Worm (Caenorhabditis elegans) whole organism, late embryonic: ENCODE results near the gene oac-41.

Experiments
- C08G9.2 ChIP-seq: sonication (generic microtip); optimal IDR thresholded peaks from 2 replicates; lab custom pipeline; 2016; ENCODE audit warnings: mild to moderate bottlenecking, missing genetic modification characterization, moderate library complexity, missing compliant biosample characterization
- C38D4.7 ChIP-seq: fragments of 200-800 bp; sonication (Bioruptor generic); optimal IDR thresholded peaks from 2 replicates; lab custom pipeline; 2018; ENCODE audit warnings: mild to moderate bottlenecking, missing genetic modification characterization, moderate library complexity, missing compliant biosample characterization
- K02D7.2 ChIP-seq: sonication (generic microtip); optimal IDR thresholded peaks from 2 replicates; lab custom pipeline; 2017; ENCODE audit warnings: mild to moderate bottlenecking, missing genetic modification characterization, missing compliant biosample characterization
- T23F11.4 ChIP-seq: fragments of 200-800 bp; sonication (Bioruptor generic); optimal IDR thresholded peaks from 2 replicates; lab custom pipeline; 2018; ENCODE audit warnings: mild to moderate bottlenecking, missing genetic modification characterization, missing compliant biosample characterization
- Y22D7AL.16 ChIP-seq: sonication (generic microtip); optimal IDR thresholded peaks from 2 replicates; lab custom pipeline; 2016; ENCODE audit warnings: missing genetic modification characterization, missing compliant biosample characterization
- ama-1 ChIP-seq: fragments of 150-350 bp; optimal IDR thresholded peaks from 2 replicates; lab custom pipeline; 2014
- ceh-14 ChIP-seq: sonication (generic microtip); optimal IDR thresholded peaks from 2 replicates; lab custom pipeline; 2016; ENCODE audit warnings: missing genotype, missing genetic modification characterization, missing compliant biosample characterization
- ceh-18 ChIP-seq: sonication (generic microtip); optimal IDR thresholded peaks from 2 replicates; lab custom pipeline; 2016; ENCODE audit warnings: missing genetic modification characterization, missing compliant biosample characterization
- ceh-19 ChIP-seq: fragments of 200-800 bp; sonication (Bioruptor generic); optimal IDR thresholded peaks from 2 replicates; lab custom pipeline; 2018; ENCODE audit warnings: mild to moderate bottlenecking, missing genetic modification characterization, missing compliant biosample characterization
- ceh-2 ChIP-seq: sonication (generic microtip); optimal IDR thresholded peaks from 2 replicates; lab custom pipeline; 2016; ENCODE audit warnings: missing genotype, missing genetic modification characterization, missing compliant biosample characterization
- ceh-22 ChIP-seq: sonication (generic microtip); optimal IDR thresholded peaks from 2 replicates; lab custom pipeline; 2017; ENCODE audit warnings: missing biosample characterization, missing genetic modification characterization
- ceh-30 ChIP-seq: fragments of 150-350 bp; optimal IDR thresholded peaks from 2 replicates; lab custom pipeline; 2014; ENCODE audit warnings: missing biosample characterization, missing genetic modification characterization
- ceh-34 ChIP-seq: sonication (generic microtip); optimal IDR thresholded peaks from 2 replicates; lab custom pipeline; 2016; ENCODE audit warnings: mild to moderate bottlenecking, missing genetic modification characterization, missing compliant biosample characterization
- ceh-48 ChIP-seq: sonication (generic microtip); optimal IDR thresholded peaks from 2 replicates; lab custom pipeline; 2016; ENCODE audit warnings: missing genetic modification characterization, inconsistent platforms, missing compliant biosample characterization
- ceh-6 ChIP-seq: fragments of 200-800 bp; sonication (Bioruptor generic); optimal IDR thresholded peaks from 2 replicates; lab custom pipeline; 2018; ENCODE audit warnings: mild to moderate bottlenecking, missing genetic modification characterization, missing compliant biosample characterization
- dmd-4 ChIP-seq: sonication (generic microtip); optimal IDR thresholded peaks from 2 replicates; lab custom pipeline; 2016; ENCODE audit warnings: borderline replicate concordance, missing genetic modification characterization, missing compliant biosample characterization
- dve-1 ChIP-seq: sonication (generic microtip); optimal IDR thresholded peaks from 2 replicates; lab custom pipeline; 2017; ENCODE audit warnings: antibody characterized with exemption, mild to moderate bottlenecking, missing genetic modification characterization, missing compliant biosample characterization
- elt-2 ChIP-seq: sonication (generic microtip); optimal IDR thresholded peaks from 2 replicates; lab custom pipeline; 2016; ENCODE audit warnings: missing genetic modification reagents, missing genetic modification characterization, missing compliant biosample characterization
- elt-4 ChIP-seq: sonication (generic microtip); optimal IDR thresholded peaks from 2 replicates; lab custom pipeline; 2016; ENCODE audit warnings: missing genetic modification characterization, missing compliant biosample characterization
- fkh-10 ChIP-seq: fragments of 150-350 bp; optimal IDR thresholded peaks from 2 replicates; lab custom pipeline; 2014; ENCODE audit warnings: missing biosample characterization, missing genetic modification reagents, missing genetic modification characterization
- gmeb-2 ChIP-seq: sonication (generic microtip); optimal IDR thresholded peaks from 2 replicates; lab custom pipeline; 2016; ENCODE audit warnings: missing genetic modification characterization, inconsistent platforms, missing compliant biosample characterization
- hlh-13 ChIP-seq: fragments of 200-800 bp; sonication (Bioruptor generic); optimal IDR thresholded peaks from 2 replicates; lab custom pipeline; 2018; ENCODE audit warnings: mild to moderate bottlenecking, missing genetic modification characterization, missing compliant biosample characterization
- hlh-30 ChIP-seq: sonication (generic microtip); optimal IDR thresholded peaks from 2 replicates; lab custom pipeline; 2017; ENCODE audit warnings: antibody characterized with exemption, missing genetic modification characterization, missing compliant biosample characterization; ENCODE audit not compliant: insufficient read depth
- hlh-6 ChIP-seq: sonication (generic microtip); optimal IDR thresholded peaks from 2 replicates; lab custom pipeline; 2016; ENCODE audit warnings: missing genotype, missing genetic modification characterization, missing compliant biosample characterization
- lin-11 ChIP-seq: fragments of 200-800 bp; sonication (Bioruptor generic); optimal IDR thresholded peaks from 2 replicates; lab custom pipeline; 2018; ENCODE audit warnings: mild to moderate bottlenecking, missing genetic modification characterization, missing compliant biosample characterization
- madf-2 ChIP-seq: sonication (generic microtip); optimal IDR thresholded peaks from 2 replicates; lab custom pipeline; 2017; ENCODE audit warnings: missing genetic modification characterization, missing compliant biosample characterization
- mec-3 ChIP-seq: sonication (generic microtip); optimal IDR thresholded peaks from 2 replicates; lab custom pipeline; 2016; ENCODE audit warnings: borderline replicate concordance, missing genetic modification characterization, missing compliant biosample characterization
- nfya-1 ChIP-seq: sonication (generic microtip); optimal IDR thresholded peaks from 2 replicates; lab custom pipeline; 2017; ENCODE audit warnings: missing genetic modification characterization, mild to moderate bottlenecking, missing compliant biosample characterization, antibody characterized with exemption, moderate library complexity
- nhr-232 ChIP-seq: sonication (generic microtip); optimal IDR thresholded peaks from 2 replicates; lab custom pipeline; 2016; ENCODE audit warnings: missing genetic modification characterization, missing compliant biosample characterization
- pat-9 ChIP-seq: fragments of 200-800 bp; sonication (Bioruptor generic); optimal IDR thresholded peaks from 2 replicates; lab custom pipeline; 2018; ENCODE audit warnings: mild to moderate bottlenecking, missing genetic modification characterization, moderate library complexity, missing compliant biosample characterization
- pha-4 ChIP-seq: fragments of 150-350 bp; optimal IDR thresholded peaks from 2 replicates; lab custom pipeline; 2018; ENCODE audit warnings: missing biosample characterization, missing genetic modification reagents, missing genetic modification characterization
- pros-1 ChIP-seq: fragments of 150-350 bp; optimal IDR thresholded peaks from 2 replicates; lab custom pipeline; 2014; ENCODE audit warnings: missing biosample characterization, missing genetic modification reagents, missing genetic modification characterization
- sox-4 ChIP-seq: sonication (generic microtip); optimal IDR thresholded peaks from 2 replicates; lab custom pipeline; 2017; ENCODE audit warnings: mild to moderate bottlenecking, missing genetic modification characterization, inconsistent platforms, missing compliant biosample characterization
- tbx-7 ChIP-seq: sonication (generic microtip); optimal IDR thresholded peaks from 2 replicates; lab custom pipeline; 2016; ENCODE audit warnings: missing genotype, missing genetic modification characterization, missing compliant biosample characterization
- ttx-3 ChIP-seq: sonication (generic microtip); optimal IDR thresholded peaks from 2 replicates; lab custom pipeline; 2016; ENCODE audit warnings: missing genetic modification reagents, missing genetic modification characterization, missing compliant biosample characterization
- unc-3 ChIP-seq, 2 experiments: fragments of 200-800 bp in 1 of 2; sonication (Bioruptor generic) in 1 of 2; sonication (generic microtip) in 1 of 2; conservative IDR thresholded peaks in 1 of 2; optimal IDR thresholded peaks in 1 of 2; 2 replicates each; pipeline versions ENCODE4 v1.3.6 to Lab custom; 2016 to 2022; ENCODE audit warnings: missing compliant biosample characterization in 2 of 2, missing genetic modification characterization in 2 of 2, missing genetic modification reagents in 1 of 2
- unc-42 ChIP-seq: sonication (generic microtip); optimal IDR thresholded peaks from 2 replicates; lab custom pipeline; 2016; ENCODE audit warnings: missing genotype, missing genetic modification characterization, missing compliant biosample characterization
- unc-55 ChIP-seq: sonication (generic microtip); optimal IDR thresholded peaks from 2 replicates; lab custom pipeline; 2017; ENCODE audit warnings: missing biosample characterization, missing genetic modification reagents, missing genetic modification characterization
- unc-86 ChIP-seq: sonication (generic microtip); optimal IDR thresholded peaks from 2 replicates; lab custom pipeline; 2016; ENCODE audit warnings: missing genetic modification characterization, missing compliant biosample characterization
- zip-5 ChIP-seq: sonication (generic microtip); optimal IDR thresholded peaks from 2 replicates; lab custom pipeline; 2016; ENCODE audit warnings: missing genetic modification characterization, missing compliant biosample characterization

Gene oac-41

ce11 chrV:9054771-9055170 is 32.8 kb upstream of the oac-41 start, which contains the start of gene swm-1:
TSS of gene swm-1 (minus strand) at chrV:9054871.
- TF ChIP-seq ama-1 (lab: Kevin White, UChicago) (no peak), ceh-19 (GFP tag; lab: Kevin White, UChicago) (no peak), zip-5 (tag; lab: Kevin White, UChicago) (no peak), C38D4.7 (no peak), ceh-48 (tag; lab: Kevin White, UChicago) (no peak), unc-42 (tag; lab: Kevin White, UChicago) (no peak), ceh-18 (no peak), nhr-232 (tag; lab: Kevin White, UChicago) (no peak), ceh-14 (tag; lab: Kevin White, UChicago) (no peak), fkh-10 (GFP tag; lab: Kevin White, UChicago) (no peak)

DNA sequence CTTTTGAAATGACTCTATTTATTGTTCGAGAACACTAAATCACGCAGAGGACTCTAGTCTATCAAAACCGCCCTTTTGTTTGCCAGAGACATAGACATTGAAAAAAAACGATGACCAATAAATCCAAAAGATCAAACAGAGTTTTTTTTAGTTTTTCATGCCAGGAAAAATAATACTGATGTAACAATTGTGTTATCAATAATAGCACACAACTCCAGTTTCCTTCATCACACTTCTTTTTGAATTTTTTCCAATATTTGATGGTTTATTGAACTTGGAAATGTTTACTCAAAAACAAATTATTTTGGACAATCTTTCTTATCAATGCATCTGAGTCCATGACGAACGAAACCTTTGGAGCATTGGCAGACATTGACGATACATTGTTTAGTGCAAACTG is 32.0 kb upstream of the oac-41 start, which contains the start of gene C25E10.8:
Gene C25E10.8, minus strand, starts transcription at position 101 of the 400 bp plus-strand sequence.
- TF ChIP-seq pat-9: no peak
- TF ChIP-seq hlh-30 (tag; lab: Kevin White, UChicago): no peak
- TF ChIP-seq C38D4.7: no peak
- no peak for TF ChIP-seq pros-1 (tag; lab: Kevin White, UChicago)
- TF ChIP-seq Y22D7AL.16: no peak
- TF ChIP-seq gmeb-2 (tag; lab: Kevin White, UChicago): no peak
- TF ChIP-seq pha-4 (tag; lab: Kevin White, UChicago): no peak
- no peak for TF ChIP-seq ceh-2 (tag; lab: Kevin White, UChicago)
- no peak for TF ChIP-seq nfya-1 (tag; lab: Kevin White, UChicago)

ce11 chrV:9053235-9053634 is 31.3 kb upstream of the oac-41 start:
- TF ChIP-seq elt-2 (tag; lab: Kevin White, UChicago) (no peak), hlh-6 (no peak), pha-4 (tag; lab: Kevin White, UChicago) (no peak), C08G9.2 (tag; lab: Kevin White, UChicago) (no peak), lin-11 (tag; lab: Kevin White, UChicago) (no peak), dmd-4 (tag; lab: Kevin White, UChicago) (no peak), hlh-30 (tag; lab: Kevin White, UChicago) (no peak), dve-1 (tag; lab: Kevin White, UChicago) (no peak), ceh-22 (no peak), nfya-1 (tag; lab: Kevin White, UChicago) (no peak), unc-3 (GFP tag; conservative IDR thresholded peaks at IDR 0.05; lab: Robert Waterston, UW) (no peak), unc-3 (tag; optimal IDR thresholded peaks at IDR 0.05; lab: Kevin White, UChicago) (no peak), ceh-34 (no peak), ttx-3 (tag; lab: Kevin White, UChicago) (no peak), fkh-10 (GFP tag; lab: Kevin White, UChicago) (no peak), sox-4 (tag; lab: Kevin White, UChicago) (no peak), tbx-7 (tag; lab: Kevin White, UChicago) (no peak)

- no peak for TF ChIP-seq unc-86 (tag; lab: Kevin White, UChicago)
- no peak for TF ChIP-seq mec-3 (tag; lab: Kevin White, UChicago)
- no peak for TF ChIP-seq K02D7.2
- TF ChIP-seq ceh-19 (GFP tag; lab: Kevin White, UChicago): no peak
- TF ChIP-seq Y22D7AL.16: no peak
- TF ChIP-seq ceh-6 (GFP tag; lab: Kevin White, UChicago): no peak
- no peak for TF ChIP-seq C08G9.2 (tag; lab: Kevin White, UChicago)
- no peak for TF ChIP-seq gmeb-2 (tag; lab: Kevin White, UChicago)
- TF ChIP-seq pros-1 (tag; lab: Kevin White, UChicago): no peak
- no peak for TF ChIP-seq hlh-30 (tag; lab: Kevin White, UChicago)
- TF ChIP-seq ceh-48 (tag; lab: Kevin White, UChicago): no peak
- TF ChIP-seq unc-55 (GFP tag; lab: Kevin White, UChicago): no peak
- TF ChIP-seq pha-4 (tag; lab: Kevin White, UChicago): no peak
- TF ChIP-seq hlh-13 (GFP tag; lab: Kevin White, UChicago): no peak
- TF ChIP-seq pat-9: no peak
- no peak for TF ChIP-seq ceh-30 (tag; lab: Kevin White, UChicago)
- TF ChIP-seq nfya-1 (tag; lab: Kevin White, UChicago): no peak
- TF ChIP-seq T23F11.4: no peak
- no peak for TF ChIP-seq elt-4 (tag; lab: Kevin White, UChicago)
- TF ChIP-seq madf-2: no peak
These were observed 29.1 kb upstream of the oac-41 start, which contains the start of gene C25E10.7 for ce11 chrV:9051100-9051499. TSS of gene C25E10.7 (minus strand) at chrV:9051200.
